Fruit fly (Drosophila melanogaster) whole organism: ENCODE results near the gene CG31998.

ENCODE experiments used
- CG8478 ChIP-seq: fragments of >200 bp; optimal IDR thresholded peaks from 2 replicates; lab custom pipeline; 2018; ENCODE audit warnings: inconsistent platforms
- Dll ChIP-seq: fragments of >200 bp; optimal IDR thresholded peaks from 2 replicates; lab custom pipeline; 2017
- EcR ChIP-seq, 2 experiments: fragments of >200 bp; optimal IDR thresholded peaks; 2 replicates each; lab custom pipeline; 2017; ENCODE audit warnings: missing biosample characterization in 2 of 2, missing genetic modification characterization in 2 of 2, missing genetic modification reagents in 2 of 2
- pan ChIP-seq: fragments of >200 bp; optimal IDR thresholded peaks from 2 replicates; lab custom pipeline; 2017
- psq ChIP-seq: fragments of >200 bp; optimal IDR thresholded peaks from 2 replicates; lab custom pipeline; 2017
- usp ChIP-seq: fragments of >200 bp; optimal IDR thresholded peaks from 2 replicates; lab custom pipeline; 2017; ENCODE audit warnings: missing biosample characterization, missing genetic modification characterization, mixed read lengths

dm6 chr4:240850-241249 is 35.1 kb upstream of the CG31998 start:
- TF ChIP-seq EcR (GFP tag; optimal IDR thresholded peaks at IDR 0.05; lab: Kevin White, UChicago) (no peak), pan (lab: Kevin White, UChicago) (no peak), CG8478 (lab: Kevin White, UChicago) (no peak), usp (GFP tag; lab: Kevin White, UChicago) (no peak), Dll (lab: Kevin White, UChicago) (no peak), psq (lab: Kevin White, UChicago) (no peak)
